Worm (Caenorhabditis elegans): ENCODE results near the gene dmd-7.

The dmd-7 gene

DNA sequence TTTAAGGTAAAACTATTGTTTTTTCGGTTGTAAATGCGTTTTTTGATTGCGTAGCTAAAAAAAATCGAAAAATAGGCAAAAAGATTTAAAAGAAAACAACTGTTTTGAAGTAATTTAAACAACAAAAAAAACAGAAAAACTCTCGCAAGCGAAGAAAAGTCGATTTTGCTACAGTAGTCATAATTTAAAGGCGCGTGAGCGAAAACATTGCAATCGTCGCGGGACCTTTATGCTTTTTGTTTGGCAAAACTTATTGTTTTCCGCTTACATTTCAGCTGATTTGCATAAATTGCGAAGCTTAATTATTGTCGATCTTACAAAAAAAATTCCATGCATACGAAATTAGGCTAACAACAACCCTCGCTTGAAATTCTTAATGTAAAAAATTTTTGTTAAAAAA is 21.2 kb downstream of the dmd-7 start:
- TF ChIP-seq F49E8.2 (tag; optimal IDR thresholded peaks at IDR 0.05; ENCODE audit: borderline replicate concordance) (peak; percentile 5), lin-29 (GFP tag; IDR thresholded peaks at IDR 0.05) (no peak), D1046.2 (GFP tag; IDR thresholded peaks at IDR 0.05) (no peak), ztf-11 (tag; optimal IDR thresholded peaks at IDR 0.05) (no peak)

DNA sequence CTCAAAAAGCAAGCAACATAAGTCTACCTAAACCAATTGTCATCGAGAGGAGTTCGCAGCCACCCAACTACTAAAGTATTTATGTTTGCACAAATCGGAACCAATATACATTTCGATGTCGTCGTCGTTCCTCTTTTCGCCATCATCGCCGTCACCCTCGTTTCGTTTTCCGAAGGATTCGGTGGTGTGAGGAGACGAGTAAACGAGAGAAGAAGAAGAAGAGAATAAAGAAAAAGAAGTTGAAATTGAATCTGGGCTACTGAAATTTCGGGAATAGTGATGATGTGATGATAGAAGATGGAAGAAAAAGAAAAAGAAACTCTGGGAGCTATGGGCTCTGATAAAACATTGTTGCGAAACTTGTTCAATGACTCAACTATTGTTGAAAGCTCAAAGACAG is 21.8 kb downstream of the dmd-7 start:
- TF ChIP-seq aha-1 (tag) (peak; percentile 76), tag-97 (GFP tag; IDR thresholded peaks at IDR 0.05) (no peak)

DNA sequence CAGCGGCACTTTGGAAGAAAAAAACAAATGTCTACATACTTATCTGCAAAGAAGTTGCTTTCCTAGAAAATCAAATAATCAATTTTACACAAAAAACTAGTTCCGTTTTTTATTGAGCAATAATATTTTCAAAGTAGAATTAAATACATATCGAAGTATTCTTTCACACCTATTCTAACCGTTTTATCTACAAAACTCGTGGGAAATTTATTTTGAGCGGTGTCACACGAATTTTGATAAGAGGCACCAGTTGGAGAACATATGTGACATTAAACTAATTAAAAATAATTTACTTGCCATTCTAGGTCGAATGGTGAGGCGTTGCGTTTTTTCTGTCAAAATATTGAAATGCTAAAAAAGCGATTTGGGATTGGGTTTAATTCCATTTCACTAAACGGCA is 22.2 kb downstream of the dmd-7 start:
- TF ChIP-seq php-3 (GFP tag; IDR thresholded peaks at IDR 0.05) (peak; percentile 37; the same call in 1 of the 2 replicates), dve-1 (tag; optimal IDR thresholded peaks at IDR 0.05; ENCODE audit: insufficient read depth) (peak; percentile 2), daf-16 (GFP tag; optimal IDR thresholded peaks at IDR 0.05) (no peak), daf-16 (tag; optimal IDR thresholded peaks at IDR 0.05) (peak; percentile 54), hlh-11 (tag; optimal IDR thresholded peaks at IDR 0.05) (peak; percentile 4), egl-43 (GFP tag; IDR thresholded peaks at IDR 0.05) (no peak), mxl-2 (GFP tag; conservative IDR thresholded peaks at IDR 0.05) (no peak), aha-1 (tag) (no peak), nhr-237 (tag; optimal IDR thresholded peaks at IDR 0.05) (no peak), hlh-30 (tag; optimal IDR thresholded peaks at IDR 0.05; ENCODE audit: insufficient read depth) (peak; percentile 16), nhr-28 (tag; optimal IDR thresholded peaks at IDR 0.05) (peak; percentile 29), zip-11 (GFP tag; IDR thresholded peaks at IDR 0.05) (no peak)

DNA sequence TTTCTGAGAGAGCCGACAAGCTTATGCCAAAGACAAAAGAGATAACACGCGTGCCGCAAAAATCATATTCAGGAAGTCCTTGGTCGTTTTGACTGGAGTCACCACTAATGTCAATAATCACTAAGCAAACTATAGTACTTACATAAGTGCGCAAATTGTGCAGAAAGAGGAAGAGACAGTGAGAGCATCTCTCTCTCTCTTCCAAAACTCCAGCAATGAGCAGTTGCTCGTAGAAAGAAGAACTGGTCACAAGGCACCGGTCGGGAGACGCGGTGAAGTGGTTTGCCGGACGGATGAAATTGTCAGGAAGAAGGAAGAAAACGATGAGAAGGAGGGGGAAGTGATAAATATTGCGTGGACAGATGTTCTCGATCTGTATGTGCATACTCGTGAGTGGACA is 23.4 kb downstream of the dmd-7 start:
- TF ChIP-seq hlh-30 (tag; optimal IDR thresholded peaks at IDR 0.05; ENCODE audit: insufficient read depth), result peak; percentile 48
- TF ChIP-seq hlh-11 (tag; optimal IDR thresholded peaks at IDR 0.05), result peak; percentile 30
- TF ChIP-seq unc-62 (GFP tag; optimal IDR thresholded peaks at IDR 0.05 in 1 of 2), result peak in 1 of 2 experiments; percentile 86
- TF ChIP-seq unc-62 (tag; optimal IDR thresholded peaks at IDR 0.05), result no peak
- peak; percentile 7 for TF ChIP-seq dve-1 (tag; optimal IDR thresholded peaks at IDR 0.05; ENCODE audit: insufficient read depth)
- no peak for TF ChIP-seq lin-15B (tag; optimal IDR thresholded peaks at IDR 0.05)
- TF ChIP-seq dmd-6 (GFP tag; IDR thresholded peaks at IDR 0.05), result no peak
- no peak for TF ChIP-seq Y105C5A.15 (GFP tag; IDR thresholded peaks at IDR 0.05)
- no peak for TF ChIP-seq ama-1 (optimal IDR thresholded peaks at IDR 0.05)

DNA sequence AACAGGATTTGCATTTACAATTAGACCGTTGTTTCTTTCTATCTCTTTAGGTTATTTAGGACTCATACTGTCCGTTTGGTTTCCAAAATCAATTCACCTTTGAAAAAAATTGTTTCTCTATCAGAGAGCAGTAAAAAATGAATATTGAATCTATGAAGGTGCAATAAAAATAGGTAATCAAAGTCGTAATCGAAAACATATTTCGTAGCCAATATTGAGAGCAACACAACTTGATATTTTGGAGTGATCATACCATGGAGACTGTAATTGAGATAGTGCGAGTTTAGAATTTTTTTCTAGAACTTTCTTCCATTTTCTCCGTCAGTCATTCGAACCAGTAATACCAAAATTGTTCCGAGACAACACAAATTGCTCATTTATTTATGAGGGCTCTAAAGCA is 23.8 kb downstream of the dmd-7 start, which contains the start of gene F31F7.2:
Gene F31F7.2 (plus strand): TSS at position 301 of the 400 bp plus-strand sequence.
- TF ChIP-seq dmd-9 (GFP tag; IDR thresholded peaks at IDR 0.05) (no peak), lir-3 (tag; optimal IDR thresholded peaks at IDR 0.05) (no peak), mdt-29 (GFP tag; IDR thresholded peaks at IDR 0.05) (no peak), skn-1 (tag; optimal IDR thresholded peaks at IDR 0.05) (no peak), daf-16 (GFP tag; optimal IDR thresholded peaks at IDR 0.05) (no peak), daf-16 (tag; optimal IDR thresholded peaks at IDR 0.05) (peak; percentile 10), duxl-1 (tag; optimal IDR thresholded peaks at IDR 0.05; ENCODE audit: poor library complexity) (no peak), ceh-32 (tag; optimal IDR thresholded peaks at IDR 0.05; ENCODE audit: poor library complexity) (no peak), nhr-77 (tag; optimal IDR thresholded peaks at IDR 0.05) (no peak), set-16 (GFP tag; IDR thresholded peaks at IDR 0.05) (no peak), F10B5.3 (tag; optimal IDR thresholded peaks at IDR 0.05) (no peak), php-3 (GFP tag; IDR thresholded peaks at IDR 0.05) (peak; percentile 63; the same call in 1 of the 2 replicates), pqm-1 (tag; optimal IDR thresholded peaks at IDR 0.05) (no peak), gei-8 (GFP tag; optimal IDR thresholded peaks at IDR 0.05) (no peak), hlh-11 (tag; optimal IDR thresholded peaks at IDR 0.05) (no peak), dve-1 (tag; optimal IDR thresholded peaks at IDR 0.05; ENCODE audit: insufficient read depth) (no peak), zag-1 (tag; optimal IDR thresholded peaks at IDR 0.05) (no peak), F26F4.8 (GFP tag; conservative IDR thresholded peaks at IDR 0.05) (no peak)
